Worm (Caenorhabditis elegans) whole organism, L1 larva: Measurements from ENCODE around the gene sru-2.
A peak's percentile ranks its signal among the peaks of the same experiment; 100 is the strongest.

Experiments
- C04F5.9 ChIP-seq: sonication (generic microtip); optimal IDR thresholded peaks from 2 replicates; lab custom pipeline; 2016; ENCODE audit warnings: missing genetic modification characterization, missing compliant biosample characterization
- C16A3.4 ChIP-seq: fragments of 150-350 bp; optimal IDR thresholded peaks from 2 replicates; lab custom pipeline; 2014; ENCODE audit warnings: missing biosample characterization, missing genetic modification characterization
- C34B4.2 ChIP-seq: sonication (generic microtip); optimal IDR thresholded peaks from 2 replicates; lab custom pipeline; 2017; ENCODE audit warnings: mild to moderate bottlenecking, missing genetic modification characterization, missing compliant biosample characterization
- F16B12.6 ChIP-seq: fragments of 150-350 bp; optimal IDR thresholded peaks from 2 replicates; lab custom pipeline; 2014; ENCODE audit warnings: missing biosample characterization, missing genetic modification characterization
- alr-1 ChIP-seq: fragments of 200-800 bp; sonication (Bioruptor generic); optimal IDR thresholded peaks from 2 replicates; lab custom pipeline; 2018; ENCODE audit warnings: borderline replicate concordance, mild to moderate bottlenecking, missing genetic modification characterization, missing compliant biosample characterization
- aly-2 ChIP-seq: fragments of 150-350 bp; optimal IDR thresholded peaks from 2 replicates; lab custom pipeline; 2014; ENCODE audit warnings: missing biosample characterization, missing genetic modification characterization
- ceh-63 ChIP-seq: fragments of 200-800 bp; sonication (Bioruptor generic); optimal IDR thresholded peaks from 2 replicates; lab custom pipeline; 2018; ENCODE audit warnings: mild to moderate bottlenecking, missing genetic modification characterization, missing compliant biosample characterization
- ceh-88 ChIP-seq: fragments of 200-800 bp; sonication (Bioruptor generic); IDR thresholded peaks from 2 replicates; pipeline ENCODE4 v1.3.6; 2022; ENCODE audit warnings: missing genetic modification characterization, missing compliant biosample characterization
- ces-1 ChIP-seq: fragments of 150-350 bp; optimal IDR thresholded peaks from 2 replicates; lab custom pipeline; 2014; ENCODE audit warnings: missing biosample characterization, missing genetic modification reagents, missing genetic modification characterization
- dpl-1 ChIP-seq, 3 experiments: fragments of 150-350 bp in 2 of 3; sonication (generic microtip) in 1 of 3; optimal IDR thresholded peaks; 2 replicates each; lab custom pipeline; 2014 to 2017; ENCODE audit warnings: missing biosample characterization in 3 of 3, missing genetic modification characterization in 3 of 3, missing genetic modification reagents in 3 of 3
- efl-1 ChIP-seq, 4 experiments: fragments of 150-350 bp; optimal IDR thresholded peaks in 3 of 4; peaks in 1 of 4; 1 replicate in 1 of 4; 2 replicates in 3 of 4; lab custom pipeline; 2014; ENCODE audit warnings: missing biosample characterization in 2 of 4, missing genetic modification characterization in 2 of 4, missing genetic modification reagents in 2 of 4
- egl-13 ChIP-seq: sonication (generic microtip); optimal IDR thresholded peaks from 2 replicates; lab custom pipeline; 2016; ENCODE audit warnings: missing genotype, missing genetic modification reagents, missing genetic modification characterization, missing compliant biosample characterization
- egl-27 ChIP-seq, 2 experiments: fragments of 150-350 bp in 1 of 2; sonication (generic microtip); optimal IDR thresholded peaks; 3 replicates each; lab custom pipeline; 2017 to 2018; ENCODE audit warnings: missing biosample characterization in 2 of 2, missing genetic modification characterization in 2 of 2, missing genetic modification reagents in 2 of 2
- elt-3 ChIP-seq, 6 experiments: fragments of 150-350 bp in 1 of 6; sonication (generic microtip); optimal IDR thresholded peaks; 2 replicates each; lab custom pipeline; 2017 to 2018; ENCODE audit warnings: missing biosample characterization in 6 of 6, missing genetic modification characterization in 6 of 6, inconsistent platforms in 1 of 6
- fkh-4 ChIP-seq: sonication (generic microtip); optimal IDR thresholded peaks from 2 replicates; lab custom pipeline; 2016; ENCODE audit warnings: missing compliant biosample characterization, missing genetic modification characterization, borderline replicate concordance
- fos-1 ChIP-seq: fragments of 150-350 bp; optimal IDR thresholded peaks from 2 replicates; lab custom pipeline; 2014; ENCODE audit warnings: missing biosample characterization, missing genetic modification characterization
- hlh-17 ChIP-seq: fragments of 200-800 bp; sonication (Bioruptor generic); optimal IDR thresholded peaks from 2 replicates; lab custom pipeline; 2018; ENCODE audit warnings: missing genetic modification characterization, mild to moderate bottlenecking, missing compliant biosample characterization, moderate library complexity, borderline replicate concordance
- hlh-4 ChIP-seq: sonication (generic microtip); optimal IDR thresholded peaks from 2 replicates; lab custom pipeline; 2016; ENCODE audit warnings: mild to moderate bottlenecking, missing genetic modification characterization, missing compliant biosample characterization
- hpl-2 ChIP-seq: fragments of 150-350 bp; optimal IDR thresholded peaks from 2 replicates; lab custom pipeline; 2014; ENCODE audit warnings: missing biosample characterization, missing genetic modification reagents, missing genetic modification characterization
- jun-1 ChIP-seq: fragments of 150-350 bp; optimal IDR thresholded peaks from 2 replicates; lab custom pipeline; 2014; ENCODE audit warnings: missing biosample characterization, missing genetic modification reagents, missing genetic modification characterization
- lin-13 ChIP-seq: fragments of 150-350 bp; optimal IDR thresholded peaks from 2 replicates; lab custom pipeline; 2014; ENCODE audit warnings: missing biosample characterization, missing genetic modification reagents, missing genetic modification characterization
- lin-15B ChIP-seq: fragments of 150-350 bp; sonication (generic microtip); optimal IDR thresholded peaks from 3 replicates; lab custom pipeline; 2014; ENCODE audit warnings: missing biosample characterization, missing genetic modification characterization
- lin-35 ChIP-seq, 2 experiments: fragments of 150-350 bp; optimal IDR thresholded peaks; 2 replicates each; lab custom pipeline; 2014; ENCODE audit warnings: missing biosample characterization in 2 of 2, missing genetic modification characterization in 2 of 2, missing genetic modification reagents in 2 of 2
- lir-3 ChIP-seq: sonication (generic microtip); optimal IDR thresholded peaks from 2 replicates; lab custom pipeline; 2016; ENCODE audit warnings: mild to moderate bottlenecking, missing genetic modification characterization, moderate library complexity, missing compliant biosample characterization; ENCODE audit not compliant: poor library complexity
- mab-9 ChIP-seq: fragments of 200-800 bp; sonication (Bioruptor generic); IDR thresholded peaks from 2 replicates; pipeline ENCODE4 v1.3.6; 2022; ENCODE audit warnings: missing genetic modification reagents, missing genetic modification characterization, missing compliant biosample characterization
- mef-2 ChIP-seq: fragments of 150-350 bp; optimal IDR thresholded peaks from 2 replicates; lab custom pipeline; 2014; ENCODE audit warnings: missing biosample characterization, missing genetic modification characterization
- nhr-11 ChIP-seq: fragments of 150-350 bp; optimal IDR thresholded peaks from 2 replicates; lab custom pipeline; 2014; ENCODE audit warnings: missing biosample characterization, missing genetic modification characterization
- nhr-19 ChIP-seq: fragments of 200-800 bp; sonication (Bioruptor generic); conservative IDR thresholded peaks from 2 replicates; pipeline ENCODE4 v1.3.6; 2022; ENCODE audit warnings: missing genetic modification characterization, missing compliant biosample characterization
- nhr-28 ChIP-seq: fragments of 150-350 bp; optimal IDR thresholded peaks from 2 replicates; lab custom pipeline; 2014; ENCODE audit warnings: missing biosample characterization, missing genetic modification characterization
- nhr-47 ChIP-seq: sonication (generic microtip); optimal IDR thresholded peaks from 2 replicates; lab custom pipeline; 2016; ENCODE audit warnings: mild to moderate bottlenecking, missing genetic modification characterization, moderate library complexity, missing compliant biosample characterization
- nhr-76 ChIP-seq: sonication (generic microtip); optimal IDR thresholded peaks from 2 replicates; lab custom pipeline; 2017; ENCODE audit warnings: missing biosample characterization, missing genetic modification characterization
- nhr-84 ChIP-seq: sonication (generic microtip); optimal IDR thresholded peaks from 2 replicates; lab custom pipeline; 2017; ENCODE audit warnings: missing biosample characterization, missing genetic modification characterization
- nhr-90 ChIP-seq: sonication (generic microtip); optimal IDR thresholded peaks from 2 replicates; lab custom pipeline; 2016; ENCODE audit warnings: mild to moderate bottlenecking, missing genetic modification characterization, missing compliant biosample characterization; ENCODE audit not compliant: poor library complexity
- pag-3 ChIP-seq: sonication (generic microtip); optimal IDR thresholded peaks from 2 replicates; lab custom pipeline; 2017; ENCODE audit warnings: missing genetic modification characterization, mild to moderate bottlenecking, missing compliant biosample characterization, antibody characterized with exemption, borderline replicate concordance; ENCODE audit not compliant: insufficient read depth
- pax-3 ChIP-seq: fragments of 200-800 bp; sonication (Bioruptor generic); optimal IDR thresholded peaks from 2 replicates; lab custom pipeline; 2018; ENCODE audit warnings: mild to moderate bottlenecking, missing genetic modification characterization, moderate library complexity, missing compliant biosample characterization
- pqm-1 ChIP-seq: sonication (generic microtip); optimal IDR thresholded peaks from 3 replicates; lab custom pipeline; 2017; ENCODE audit warnings: missing biosample characterization, missing genetic modification characterization
- snu-23 ChIP-seq: sonication (generic microtip); optimal IDR thresholded peaks from 2 replicates; lab custom pipeline; 2016; ENCODE audit warnings: missing genetic modification characterization, missing compliant biosample characterization
- sptf-1 ChIP-seq: fragments of 150-350 bp; optimal IDR thresholded peaks from 2 replicates; lab custom pipeline; 2014; ENCODE audit warnings: missing biosample characterization, missing genetic modification characterization
- sup-37 ChIP-seq: fragments of 200-800 bp; sonication (Bioruptor generic); optimal IDR thresholded peaks from 2 replicates; lab custom pipeline; 2018; ENCODE audit warnings: mild to moderate bottlenecking, missing genetic modification characterization, missing compliant biosample characterization
- unc-130 ChIP-seq: fragments of 150-350 bp; optimal IDR thresholded peaks from 2 replicates; lab custom pipeline; 2017; ENCODE audit warnings: missing biosample characterization, missing genetic modification characterization, inconsistent platforms
- unc-30 ChIP-seq: sonication (generic microtip); optimal IDR thresholded peaks from 2 replicates; lab custom pipeline; 2017; ENCODE audit warnings: missing biosample characterization, missing genetic modification characterization
- unc-62 ChIP-seq: fragments of 150-350 bp; optimal IDR thresholded peaks from 2 replicates; lab custom pipeline; 2014; ENCODE audit warnings: missing biosample characterization, missing genetic modification reagents, missing genetic modification characterization
- unc-98 ChIP-seq: fragments of 200-800 bp; sonication (Bioruptor generic); IDR thresholded peaks from 2 replicates; pipeline ENCODE4 v1.3.6; 2022; ENCODE audit warnings: missing genetic modification characterization, missing compliant biosample characterization
- xbp-1 ChIP-seq: sonication (generic microtip); optimal IDR thresholded peaks from 2 replicates; lab custom pipeline; 2016; ENCODE audit warnings: missing genetic modification characterization, missing compliant biosample characterization
- zag-1 ChIP-seq: fragments of 150-350 bp; optimal IDR thresholded peaks from 2 replicates; lab custom pipeline; 2014; ENCODE audit warnings: missing biosample characterization, missing genetic modification characterization
- zip-4 ChIP-seq: fragments of 200-800 bp; sonication (Bioruptor generic); optimal IDR thresholded peaks from 2 replicates; lab custom pipeline; 2018; ENCODE audit warnings: mild to moderate bottlenecking, missing genetic modification characterization, moderate library complexity, missing compliant biosample characterization

sru-2 gene

ce11 chrIV:9444417-9445026 lies 41.5 kb upstream of the sru-2 start (continued):
- TF ChIP-seq ceh-88 (GFP tag; lab: Robert Waterston, UW) = peak; percentile 72
- peak; percentile 79 for TF ChIP-seq zip-4 (GFP tag; lab: Kevin White, UChicago)
- peak; percentile 61 for TF ChIP-seq C04F5.9
- no peak for TF ChIP-seq unc-30 (tag; lab: Kevin White, UChicago)
- peak; percentile 76 for TF ChIP-seq unc-130 (tag; lab: Kevin White, UChicago)
- peak; percentile 47 for TF ChIP-seq mef-2 (tag; lab: Kevin White, UChicago)

ce11 chrIV:9445407-9445806 lies 40.7 kb upstream of the sru-2 start, which contains the start of gene hsp-12.3:
TSS of gene hsp-12.3 (minus strand) at chrIV:9445507.
- TF ChIP-seq egl-27 (tag; optimal IDR thresholded peaks at IDR 0.05; lab: Kevin White, UChicago) (no peak), lin-35 (GFP tag; optimal IDR thresholded peaks at IDR 0.05; lab: Kevin White, UChicago) (no peak), unc-130 (tag; lab: Kevin White, UChicago) (no peak), jun-1 (no peak), dpl-1 (GFP tag; optimal IDR thresholded peaks at IDR 0.05; lab: Kevin White, UChicago) (no peak)

- TF ChIP-seq hlh-17 (GFP tag; lab: Kevin White, UChicago) (no peak), mef-2 (tag; lab: Kevin White, UChicago) (peak; percentile 19), pax-3 (tag; lab: Kevin White, UChicago) (no peak), zag-1 (tag; lab: Kevin White, UChicago) (no peak), nhr-19 (peak; percentile 27; the same call in 1 of the 2 replicates), pqm-1 (tag; lab: Kevin White, UChicago) (no peak), pag-3 (no peak), nhr-47 (tag; lab: Kevin White, UChicago) (no peak), lin-15B (tag; lab: Kevin White, UChicago) (no peak), xbp-1 (tag; lab: Kevin White, UChicago) (no peak), nhr-11 (tag; lab: Kevin White, UChicago) (no peak), fkh-4 (tag; lab: Kevin White, UChicago) (no peak), efl-1 (optimal IDR thresholded peaks at IDR 0.05; lab: Kevin White, UChicago) (no peak), efl-1 (GFP tag; optimal IDR thresholded peaks at IDR 0.05 in 1 of 2; lab: Kevin White, UChicago) (peak in 1 of 2 experiments; percentile 88), unc-62 (GFP tag; lab: Kevin White, UChicago) (no peak), hpl-2 (no peak), fos-1 (no peak), lir-3 (no peak), F16B12.6 (tag; lab: Kevin White, UChicago) (no peak), elt-3 (tag; optimal IDR thresholded peaks at IDR 0.05; lab: Kevin White, UChicago) (no peak), nhr-76 (no peak), ces-1 (GFP tag; lab: Kevin White, UChicago) (no peak), ceh-63 (no peak), sptf-1 (tag; lab: Kevin White, UChicago) (no peak), unc-98 (GFP tag; lab: Robert Waterston, UW) (no peak), snu-23 (GFP tag; lab: Kevin White, UChicago) (peak; percentile 27), jun-1 (no peak), hlh-4 (tag; lab: Kevin White, UChicago) (no peak), unc-130 (tag; lab: Kevin White, UChicago) (no peak), egl-13 (no peak), lin-13 (GFP tag; lab: Kevin White, UChicago) (no peak), aly-2 (tag; lab: Kevin White, UChicago) (no peak), alr-1 (tag; lab: Kevin White, UChicago) (no peak), C04F5.9 (no peak), sup-37 (GFP tag; lab: Kevin White, UChicago) (no peak), C16A3.4 (tag; lab: Kevin White, UChicago) (no peak), nhr-84 (no peak), nhr-90 (tag; lab: Kevin White, UChicago) (no peak), unc-30 (tag; lab: Kevin White, UChicago) (no peak), mab-9 (no peak), C34B4.2 (tag; lab: Kevin White, UChicago) (no peak), nhr-28 (tag; lab: Kevin White, UChicago) (no peak)
Observed at ce11 chrIV:9447209-9447608, 38.9 kb upstream of the sru-2 start, which contains the start of gene hsp-12.6. TSS of gene hsp-12.6 (minus strand) at chrIV:9447228.
